Worm (Caenorhabditis elegans) whole organism, L2 larva: ENCODE measurements around the gene ncr-1.

Experiments used
- C34F6.9 ChIP-seq: fragments of 150-350 bp; optimal IDR thresholded peaks from 2 replicates; lab custom pipeline; 2014; ENCODE audit warnings: missing biosample characterization, missing genetic modification characterization
- F13H6.1 ChIP-seq: sonication (generic microtip); optimal IDR thresholded peaks from 2 replicates; lab custom pipeline; 2016; ENCODE audit warnings: missing genetic modification characterization, missing compliant biosample characterization
- R02D3.7 ChIP-seq: fragments of 150-350 bp; optimal IDR thresholded peaks from 2 replicates; lab custom pipeline; 2014; ENCODE audit warnings: missing biosample characterization, missing genetic modification characterization
- Y55F3AM.14 ChIP-seq: fragments of 200-800 bp; sonication (Bioruptor generic); optimal IDR thresholded peaks from 2 replicates; lab custom pipeline; 2018; ENCODE audit warnings: mild to moderate bottlenecking, missing genetic modification characterization, missing compliant biosample characterization
- ZK546.5 ChIP-seq: sonication (generic microtip); optimal IDR thresholded peaks from 2 replicates; lab custom pipeline; 2017; ENCODE audit warnings: missing biosample characterization, missing genetic modification characterization
- alr-1 ChIP-seq: fragments of 150-350 bp; optimal IDR thresholded peaks from 2 replicates; lab custom pipeline; 2014; ENCODE audit warnings: missing biosample characterization, missing genetic modification characterization
- aly-2 ChIP-seq: fragments of 150-350 bp; optimal IDR thresholded peaks from 2 replicates; lab custom pipeline; 2014; ENCODE audit warnings: missing biosample characterization, missing genetic modification characterization
- ama-1 ChIP-seq: fragments of 150-350 bp; optimal IDR thresholded peaks from 2 replicates; lab custom pipeline; 2018; ENCODE audit warnings: inconsistent platforms
- blmp-1 ChIP-seq: sonication (generic microtip); optimal IDR thresholded peaks from 2 replicates; lab custom pipeline; 2017; ENCODE audit warnings: missing genetic modification characterization, mild to moderate bottlenecking, missing compliant biosample characterization, antibody characterized with exemption, moderate library complexity; ENCODE audit not compliant: insufficient read depth
- ceh-16 ChIP-seq: fragments of 150-350 bp; optimal IDR thresholded peaks from 2 replicates; lab custom pipeline; 2014; ENCODE audit warnings: missing biosample characterization, missing genetic modification characterization
- ceh-82 ChIP-seq: fragments of 150-350 bp; optimal IDR thresholded peaks from 2 replicates; lab custom pipeline; 2014; ENCODE audit warnings: missing biosample characterization, missing genetic modification characterization
- crh-2 ChIP-seq: sonication (generic microtip); optimal IDR thresholded peaks from 2 replicates; lab custom pipeline; 2017; ENCODE audit warnings: missing biosample characterization, missing genetic modification characterization
- dmd-4 ChIP-seq: sonication (generic microtip); optimal IDR thresholded peaks from 2 replicates; lab custom pipeline; 2017; ENCODE audit warnings: missing biosample characterization, missing genetic modification characterization
- egl-27 ChIP-seq: sonication (generic microtip); optimal IDR thresholded peaks from 3 replicates; lab custom pipeline; 2017; ENCODE audit warnings: missing biosample characterization, missing genetic modification reagents, missing genetic modification characterization
- elt-1 ChIP-seq: fragments of 150-350 bp; optimal IDR thresholded peaks from 2 replicates; lab custom pipeline; 2014; ENCODE audit warnings: missing biosample characterization, missing genetic modification characterization
- elt-3 ChIP-seq: sonication (generic microtip); optimal IDR thresholded peaks from 2 replicates; lab custom pipeline; 2017; ENCODE audit warnings: missing biosample characterization, missing genetic modification characterization
- fos-1 ChIP-seq: fragments of 150-350 bp; optimal IDR thresholded peaks from 2 replicates; lab custom pipeline; 2014; ENCODE audit warnings: missing biosample characterization, missing genetic modification characterization
- gmeb-1 ChIP-seq: fragments of 150-350 bp; optimal IDR thresholded peaks from 2 replicates; lab custom pipeline; 2014; ENCODE audit warnings: missing biosample characterization, missing genetic modification characterization
- lin-11 ChIP-seq: fragments of 150-350 bp; sonication (generic microtip); optimal IDR thresholded peaks from 2 replicates; lab custom pipeline; 2014; ENCODE audit warnings: missing biosample characterization, missing genetic modification characterization, inconsistent platforms, mixed read lengths
- lin-13 ChIP-seq: fragments of 150-350 bp; optimal IDR thresholded peaks from 2 replicates; lab custom pipeline; 2014; ENCODE audit warnings: missing biosample characterization, missing genetic modification reagents, missing genetic modification characterization
- lin-39 ChIP-seq: fragments of 150-350 bp; optimal IDR thresholded peaks from 2 replicates; lab custom pipeline; 2014; ENCODE audit warnings: missing biosample characterization, missing genetic modification reagents, missing genetic modification characterization
- lsy-2 ChIP-seq, 2 experiments: fragments of 150-350 bp in 1 of 2; sonication (generic microtip) in 1 of 2; optimal IDR thresholded peaks; 2 replicates each; lab custom pipeline; 2014 to 2017; ENCODE audit warnings: missing biosample characterization in 2 of 2, missing genetic modification characterization in 2 of 2
- mab-5 ChIP-seq: fragments of 150-350 bp; optimal IDR thresholded peaks from 2 replicates; lab custom pipeline; 2014; ENCODE audit warnings: missing biosample characterization, missing genetic modification characterization
- mbf-1 ChIP-seq: sonication (generic microtip); optimal IDR thresholded peaks from 2 replicates; lab custom pipeline; 2017; ENCODE audit warnings: missing biosample characterization, missing genetic modification characterization
- mdl-1 ChIP-seq, 2 experiments: fragments of 150-350 bp in 1 of 2; sonication (generic microtip) in 1 of 2; optimal IDR thresholded peaks; 2 replicates each; lab custom pipeline; 2017; ENCODE audit warnings: missing biosample characterization in 2 of 2, missing genetic modification characterization in 2 of 2
- nhr-10 ChIP-seq: sonication (generic microtip); optimal IDR thresholded peaks from 2 replicates; lab custom pipeline; 2017; ENCODE audit warnings: missing biosample characterization, missing genetic modification characterization
- nhr-11 ChIP-seq: fragments of 150-350 bp; optimal IDR thresholded peaks from 2 replicates; lab custom pipeline; 2014; ENCODE audit warnings: missing biosample characterization, missing genetic modification characterization
- nhr-12 ChIP-seq: fragments of 150-350 bp; optimal IDR thresholded peaks from 2 replicates; lab custom pipeline; 2014; ENCODE audit warnings: missing biosample characterization, missing genetic modification characterization
- nhr-129 ChIP-seq: fragments of 150-350 bp; optimal IDR thresholded peaks from 2 replicates; lab custom pipeline; 2014; ENCODE audit warnings: missing biosample characterization, missing genetic modification characterization
- nhr-21 ChIP-seq: fragments of 150-350 bp; optimal IDR thresholded peaks from 2 replicates; lab custom pipeline; 2014; ENCODE audit warnings: missing biosample characterization, missing genetic modification characterization
- nhr-23 ChIP-seq: fragments of 150-350 bp; optimal IDR thresholded peaks from 2 replicates; lab custom pipeline; 2014; ENCODE audit warnings: missing biosample characterization, missing genetic modification reagents, missing genetic modification characterization
- nhr-237 ChIP-seq: fragments of 150-350 bp; optimal IDR thresholded peaks from 2 replicates; lab custom pipeline; 2014; ENCODE audit warnings: missing biosample characterization, missing genetic modification characterization
- nhr-25 ChIP-seq: fragments of 150-350 bp; sonication (generic microtip); optimal IDR thresholded peaks from 3 replicates; lab custom pipeline; 2014; ENCODE audit warnings: missing biosample characterization, missing genetic modification characterization
- nhr-6 ChIP-seq: fragments of 150-350 bp; optimal IDR thresholded peaks from 2 replicates; lab custom pipeline; 2014; ENCODE audit warnings: missing biosample characterization, missing genetic modification characterization
- nhr-77 ChIP-seq: fragments of 150-350 bp; optimal IDR thresholded peaks from 2 replicates; lab custom pipeline; 2014; ENCODE audit warnings: missing biosample characterization, missing genetic modification characterization
- peb-1 ChIP-seq: fragments of 150-350 bp; optimal IDR thresholded peaks from 2 replicates; lab custom pipeline; 2014; ENCODE audit warnings: missing biosample characterization, missing genetic modification characterization
- sem-4 ChIP-seq: fragments of 150-350 bp; optimal IDR thresholded peaks from 2 replicates; lab custom pipeline; 2014; ENCODE audit warnings: missing biosample characterization, missing genetic modification reagents, missing genetic modification characterization
- skn-1 ChIP-seq: sonication (generic microtip); optimal IDR thresholded peaks from 2 replicates; lab custom pipeline; 2017; ENCODE audit warnings: missing biosample characterization, missing genetic modification characterization
- sma-3 ChIP-seq: sonication (generic microtip); optimal IDR thresholded peaks from 2 replicates; lab custom pipeline; 2016; ENCODE audit warnings: missing genetic modification reagents, missing genetic modification characterization, missing compliant biosample characterization
- sma-9 ChIP-seq, 2 experiments: fragments of 150-350 bp in 1 of 2; sonication (generic microtip) in 1 of 2; optimal IDR thresholded peaks; 2 replicates each; lab custom pipeline; 2014 to 2016; ENCODE audit warnings: missing genetic modification characterization in 2 of 2, mild to moderate bottlenecking in 1 of 2, missing biosample characterization in 1 of 2, missing compliant biosample characterization in 1 of 2, missing genetic modification reagents in 1 of 2, moderate library complexity in 1 of 2
- snpc-4 ChIP-seq: fragments of 150-350 bp; optimal IDR thresholded peaks from 2 replicates; lab custom pipeline; 2014; ENCODE audit warnings: missing biosample characterization, missing genetic modification characterization
- unc-39 ChIP-seq: fragments of 150-350 bp; optimal IDR thresholded peaks from 2 replicates; lab custom pipeline; 2014; ENCODE audit warnings: missing biosample characterization, missing genetic modification characterization
- unc-55 ChIP-seq: fragments of 150-350 bp; sonication (generic microtip); optimal IDR thresholded peaks from 3 replicates; lab custom pipeline; 2014; ENCODE audit warnings: missing biosample characterization, missing genetic modification reagents, missing genetic modification characterization
- unc-62 ChIP-seq: fragments of 150-350 bp; optimal IDR thresholded peaks from 2 replicates; lab custom pipeline; 2014; ENCODE audit warnings: missing biosample characterization, missing genetic modification reagents, missing genetic modification characterization
- zag-1 ChIP-seq: fragments of 150-350 bp; optimal IDR thresholded peaks from 2 replicates; lab custom pipeline; 2014; ENCODE audit warnings: missing biosample characterization, missing genetic modification characterization
- ztf-1 ChIP-seq: fragments of 200-800 bp; sonication (Bioruptor generic); conservative IDR thresholded peaks from 2 replicates; pipeline ENCODE4 v1.3.6; 2022; ENCODE audit warnings: missing genetic modification characterization, missing compliant biosample characterization
- ztf-11 ChIP-seq: sonication (generic microtip); optimal IDR thresholded peaks from 2 replicates; lab custom pipeline; 2017; ENCODE audit warnings: missing biosample characterization, missing genetic modification characterization
- ztf-4 ChIP-seq: fragments of 150-350 bp; optimal IDR thresholded peaks from 2 replicates; lab custom pipeline; 2014; ENCODE audit warnings: missing biosample characterization, missing genetic modification characterization

The ncr-1 gene

DNA sequence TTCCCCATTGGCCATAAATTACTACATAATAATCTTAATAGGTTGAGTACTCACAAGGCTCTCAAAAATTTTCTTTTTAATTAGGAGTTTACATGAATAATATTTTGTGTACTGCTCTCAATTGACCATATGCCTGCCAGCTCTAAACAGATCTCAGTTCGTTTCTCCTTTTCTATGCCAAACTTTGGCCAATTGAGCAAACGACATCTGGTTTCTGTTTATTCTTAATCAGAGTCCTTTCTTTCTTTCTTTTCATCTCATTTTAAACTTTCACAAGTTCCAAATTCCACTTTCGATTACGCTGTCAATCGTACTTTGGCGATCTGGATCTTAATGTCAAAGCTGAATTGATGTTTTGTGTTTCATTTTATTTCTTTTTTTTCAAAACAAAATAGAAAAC is 24.3 kb downstream of the ncr-1 start:
- no peak for TF ChIP-seq unc-62 (GFP tag; lab: Kevin White, UChicago)
- TF ChIP-seq fos-1: no peak
- TF ChIP-seq gmeb-1 (tag; lab: Kevin White, UChicago): no peak
- TF ChIP-seq elt-3 (tag; lab: Kevin White, UChicago): no peak
- no peak for TF ChIP-seq skn-1 (tag; lab: Kevin White, UChicago)
- TF ChIP-seq mab-5 (tag; lab: Kevin White, UChicago): no peak
- TF ChIP-seq unc-55 (GFP tag; lab: Kevin White, UChicago): no peak
- no peak for TF ChIP-seq blmp-1 (tag; lab: Kevin White, UChicago)
- no peak for TF ChIP-seq ama-1 (lab: Kevin White, UChicago)
- no peak for TF ChIP-seq lsy-2 (tag; optimal IDR thresholded peaks at IDR 0.05; lab: Kevin White, UChicago)
- no peak for TF ChIP-seq nhr-11 (tag; lab: Kevin White, UChicago)
- TF ChIP-seq unc-39 (tag; lab: Kevin White, UChicago): no peak
- no peak for TF ChIP-seq peb-1
- no peak for TF ChIP-seq Y55F3AM.14 (GFP tag; lab: Kevin White, UChicago)
- TF ChIP-seq sma-9 (GFP tag; optimal IDR thresholded peaks at IDR 0.05; lab: Kevin White, UChicago): no peak
- no peak for TF ChIP-seq sma-9 (tag; optimal IDR thresholded peaks at IDR 0.05; lab: Kevin White, UChicago)

DNA sequence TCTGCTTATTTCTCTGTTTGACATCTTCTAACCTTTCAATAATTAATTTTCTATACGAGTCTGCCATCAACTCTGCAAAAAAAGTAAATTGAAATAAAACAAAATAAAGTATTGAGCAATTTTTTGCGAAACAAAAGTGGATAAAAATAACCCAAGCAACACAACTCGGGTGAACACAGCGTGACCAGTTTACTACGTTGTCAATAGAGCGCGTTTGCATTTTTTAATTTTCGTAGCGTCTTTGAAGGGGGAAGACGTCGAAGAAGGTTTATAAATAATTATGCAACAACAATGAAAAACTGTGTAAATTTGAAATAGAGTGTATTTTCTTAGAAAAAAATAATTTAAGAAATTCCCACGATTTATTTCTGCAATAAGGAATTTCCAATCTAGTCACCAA is 26.3 kb downstream of the ncr-1 start, which contains the start of gene atg-16.1:
TSS of gene atg-16.1 (minus strand) at position 76 of the 400 bp plus-strand sequence.
- TF ChIP-seq sem-4 (tag; lab: Kevin White, UChicago): no peak
- no peak for TF ChIP-seq ztf-4 (tag; lab: Kevin White, UChicago)
- TF ChIP-seq lin-39 (tag; lab: Kevin White, UChicago): no peak
- TF ChIP-seq unc-39 (tag; lab: Kevin White, UChicago): no peak
- TF ChIP-seq R02D3.7 (tag; lab: Kevin White, UChicago): no peak
- TF ChIP-seq aly-2 (tag; lab: Kevin White, UChicago): no peak
- TF ChIP-seq peb-1: no peak
- TF ChIP-seq ztf-11 (tag; lab: Kevin White, UChicago): no peak
- TF ChIP-seq nhr-129 (tag; lab: Kevin White, UChicago): peak; percentile 60
- peak in 1 of 2 experiments; percentile 75 for TF ChIP-seq lsy-2 (tag; optimal IDR thresholded peaks at IDR 0.05; lab: Kevin White, UChicago)
- TF ChIP-seq ceh-16 (tag; lab: Kevin White, UChicago): no peak
- TF ChIP-seq fos-1: peak; percentile 40
- peak; percentile 43 for TF ChIP-seq F13H6.1 (tag; lab: Kevin White, UChicago)
- TF ChIP-seq zag-1: no peak
- peak; percentile 65 for TF ChIP-seq unc-55 (GFP tag; lab: Kevin White, UChicago)
- no peak for TF ChIP-seq blmp-1 (tag; lab: Kevin White, UChicago)
- peak; percentile 24 for TF ChIP-seq sma-3 (GFP tag; lab: Kevin White, UChicago)
- no peak for TF ChIP-seq ZK546.5 (tag; lab: Kevin White, UChicago)
- TF ChIP-seq ceh-82 (tag; lab: Kevin White, UChicago): no peak
- no peak for TF ChIP-seq unc-62 (GFP tag; lab: Kevin White, UChicago)
- no peak for TF ChIP-seq nhr-77
- TF ChIP-seq elt-1 (tag; lab: Kevin White, UChicago): no peak
- no peak for TF ChIP-seq lin-11 (tag; lab: Kevin White, UChicago)
- TF ChIP-seq mdl-1 (tag; optimal IDR thresholded peaks at IDR 0.05; lab: Kevin White, UChicago): no peak
- no peak for TF ChIP-seq ama-1 (lab: Kevin White, UChicago)
- TF ChIP-seq dmd-4 (tag; lab: Kevin White, UChicago): no peak
- no peak for TF ChIP-seq Y55F3AM.14 (GFP tag; lab: Kevin White, UChicago)
- TF ChIP-seq alr-1 (tag; lab: Kevin White, UChicago): no peak
- TF ChIP-seq nhr-25 (tag; lab: Kevin White, UChicago): peak; percentile 58
- no peak for TF ChIP-seq skn-1 (tag; lab: Kevin White, UChicago)
- TF ChIP-seq crh-2: peak; percentile 67
- no peak for TF ChIP-seq nhr-237 (tag; lab: Kevin White, UChicago)
- TF ChIP-seq egl-27 (tag; lab: Kevin White, UChicago): no peak
- no peak for TF ChIP-seq nhr-10 (tag; lab: Kevin White, UChicago)
- TF ChIP-seq ztf-1: no peak
- TF ChIP-seq gmeb-1 (tag; lab: Kevin White, UChicago): peak; percentile 14
- TF ChIP-seq nhr-6 (tag; lab: Kevin White, UChicago): no peak
- TF ChIP-seq nhr-23 (tag; lab: Kevin White, UChicago): no peak
- no peak for TF ChIP-seq mbf-1
- TF ChIP-seq nhr-11 (tag; lab: Kevin White, UChicago): no peak
- peak; percentile 44 for TF ChIP-seq sma-9 (GFP tag; optimal IDR thresholded peaks at IDR 0.05; lab: Kevin White, UChicago)
- TF ChIP-seq sma-9 (tag; optimal IDR thresholded peaks at IDR 0.05; lab: Kevin White, UChicago): no peak
- no peak for TF ChIP-seq nhr-12
- peak; percentile 13 for TF ChIP-seq snpc-4 (tag; lab: Kevin White, UChicago)
- peak; percentile 20 for TF ChIP-seq nhr-21 (tag; lab: Kevin White, UChicago)
- no peak for TF ChIP-seq elt-3 (tag; lab: Kevin White, UChicago)
- peak; percentile 79 for TF ChIP-seq C34F6.9 (tag; lab: Kevin White, UChicago)
- peak; percentile 38 for TF ChIP-seq lin-13 (GFP tag; lab: Kevin White, UChicago)
- TF ChIP-seq mab-5 (tag; lab: Kevin White, UChicago): no peak
